Fruit fly (Drosophila melanogaster) whole organism, adult: ENCODE data around the gene CG13760.

Experiments
- CG11617 ChIP-seq: fragments of 200-800 bp; sonication (Bioruptor generic); optimal IDR thresholded peaks from 2 replicates; lab custom pipeline; 2017; ENCODE audit warnings: mild to moderate bottlenecking, missing biosample characterization, missing genetic modification reagents, missing genetic modification characterization
- CG12768 ChIP-seq: fragments of 200-800 bp; sonication (Bioruptor generic); optimal IDR thresholded peaks from 2 replicates; lab custom pipeline; 2017; ENCODE audit warnings: missing biosample characterization, missing genetic modification characterization, mild to moderate bottlenecking, moderate library complexity, missing genetic modification reagents
- CG14711 ChIP-seq: fragments of 200-800 bp; sonication (Bioruptor generic); optimal IDR thresholded peaks from 2 replicates; lab custom pipeline; 2018; ENCODE audit warnings: missing biosample characterization, mild to moderate bottlenecking, missing genetic modification characterization, moderate library complexity
- CG1620 ChIP-seq: fragments of 200-800 bp; sonication (Bioruptor generic); optimal IDR thresholded peaks from 2 replicates; lab custom pipeline; 2016; ENCODE audit warnings: missing biosample characterization, missing genetic modification characterization
- CG33017 ChIP-seq: fragments of 200-800 bp; sonication (Bioruptor generic); optimal IDR thresholded peaks from 2 replicates; lab custom pipeline; 2018; ENCODE audit warnings: missing biosample characterization, mild to moderate bottlenecking, missing genetic modification characterization, moderate library complexity
- CG5204 ChIP-seq: fragments of 200-800 bp; sonication (Bioruptor generic); optimal IDR thresholded peaks from 2 replicates; lab custom pipeline; 2016; ENCODE audit warnings: missing biosample characterization, missing genetic modification characterization
- CG7045 ChIP-seq: fragments of 200-800 bp; sonication (Bioruptor generic); optimal IDR thresholded peaks from 2 replicates; lab custom pipeline; 2017; ENCODE audit warnings: missing biosample characterization, mild to moderate bottlenecking, missing genetic modification characterization
- CG7101 ChIP-seq: fragments of 200-800 bp; sonication (Bioruptor generic); optimal IDR thresholded peaks from 2 replicates; lab custom pipeline; 2018; ENCODE audit warnings: missing biosample characterization, mild to moderate bottlenecking, missing genetic modification characterization, moderate library complexity
- Clk ChIP-seq: fragments of 200-800 bp; sonication (Bioruptor generic); optimal IDR thresholded peaks from 2 replicates; lab custom pipeline; 2017; ENCODE audit warnings: missing biosample characterization, missing genetic modification characterization
- Crg-1 ChIP-seq: fragments of 200-800 bp; sonication (Bioruptor generic); optimal IDR thresholded peaks from 2 replicates; lab custom pipeline; 2016; ENCODE audit warnings: missing biosample characterization, missing genetic modification characterization
- Hr96 ChIP-seq: fragments of 200-800 bp; sonication (Bioruptor generic); optimal IDR thresholded peaks from 2 replicates; lab custom pipeline; 2016; ENCODE audit warnings: missing biosample characterization, missing genetic modification characterization
- Mnt ChIP-seq: fragments of 200-800 bp; sonication (Bioruptor generic); optimal IDR thresholded peaks from 2 replicates; lab custom pipeline; 2016; ENCODE audit warnings: missing biosample characterization, mild to moderate bottlenecking, missing genetic modification characterization
- bab1 ChIP-seq: fragments of 200-800 bp; sonication (Bioruptor generic); optimal IDR thresholded peaks from 3 replicates; lab custom pipeline; 2019; ENCODE audit warnings: missing biosample characterization, mild to moderate bottlenecking, missing genetic modification characterization, moderate library complexity
- cic ChIP-seq: fragments of 200-800 bp; sonication (Bioruptor generic); optimal IDR thresholded peaks from 2 replicates; lab custom pipeline; 2017; ENCODE audit warnings: missing biosample characterization, mild to moderate bottlenecking, missing genetic modification characterization, moderate library complexity
- cnc ChIP-seq, 2 experiments: fragments of >200 bp; optimal IDR thresholded peaks; 2 replicates each; lab custom pipeline; 2017
- kay ChIP-seq: fragments of 200-800 bp; sonication (Bioruptor generic); peaks from one replicate; lab custom pipeline; 2016; ENCODE audit warnings: missing biosample characterization, missing genetic modification characterization, borderline replicate concordance
- ovo ChIP-seq: fragments of 200-800 bp; sonication (Bioruptor generic); optimal IDR thresholded peaks from 2 replicates; lab custom pipeline; 2016; ENCODE audit warnings: missing biosample characterization, missing genetic modification characterization
- pad ChIP-seq: fragments of 200-800 bp; sonication (Bioruptor generic); optimal IDR thresholded peaks from 3 replicates; lab custom pipeline; 2017; ENCODE audit warnings: missing biosample characterization, missing genetic modification characterization, mild to moderate bottlenecking, moderate library complexity, missing genetic modification reagents
- tj ChIP-seq: fragments of 200-800 bp; sonication (Bioruptor generic); optimal IDR thresholded peaks from 3 replicates; lab custom pipeline; 2017; ENCODE audit warnings: missing biosample characterization, mild to moderate bottlenecking, missing genetic modification characterization, moderate library complexity
- toe ChIP-seq: fragments of 200-800 bp; sonication (Bioruptor generic); optimal IDR thresholded peaks from 2 replicates; lab custom pipeline; 2016; ENCODE audit warnings: missing biosample characterization, missing genetic modification characterization

The CG13760 gene

dm6 chrX:2546664-2547487 lies 38.6 kb downstream of the CG13760 start:
- TF ChIP-seq kay (GFP tag; lab: Kevin White, UChicago), result peak; percentile 19
- TF ChIP-seq CG14711 (tag; lab: Kevin White, UChicago), result no peak

DNA sequence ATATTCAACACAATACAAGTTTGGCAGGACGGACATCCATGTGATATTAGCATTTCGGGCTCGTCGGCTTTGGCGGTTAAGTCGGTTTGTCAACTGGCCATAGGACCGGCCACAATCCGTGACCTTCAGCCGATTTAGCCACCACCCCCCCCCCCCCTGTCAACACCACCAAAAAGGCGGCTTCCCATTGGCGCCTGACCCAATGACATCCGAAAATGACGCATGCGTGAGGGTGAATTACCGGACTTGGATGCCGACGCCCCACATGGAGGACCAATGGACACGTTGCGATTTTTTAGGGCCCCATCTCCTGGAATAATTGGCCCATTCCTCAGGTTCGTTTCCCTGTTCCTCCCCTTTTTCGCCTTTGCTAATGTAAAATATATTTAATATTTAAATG lies 39.2 kb downstream of the CG13760 start:
- TF ChIP-seq Hr96 (no peak), Crg-1 (GFP tag; lab: Kevin White, UChicago) (no peak), Mnt (GFP tag; lab: Kevin White, UChicago) (no peak), CG1620 (GFP tag; lab: Kevin White, UChicago) (no peak)

DNA sequence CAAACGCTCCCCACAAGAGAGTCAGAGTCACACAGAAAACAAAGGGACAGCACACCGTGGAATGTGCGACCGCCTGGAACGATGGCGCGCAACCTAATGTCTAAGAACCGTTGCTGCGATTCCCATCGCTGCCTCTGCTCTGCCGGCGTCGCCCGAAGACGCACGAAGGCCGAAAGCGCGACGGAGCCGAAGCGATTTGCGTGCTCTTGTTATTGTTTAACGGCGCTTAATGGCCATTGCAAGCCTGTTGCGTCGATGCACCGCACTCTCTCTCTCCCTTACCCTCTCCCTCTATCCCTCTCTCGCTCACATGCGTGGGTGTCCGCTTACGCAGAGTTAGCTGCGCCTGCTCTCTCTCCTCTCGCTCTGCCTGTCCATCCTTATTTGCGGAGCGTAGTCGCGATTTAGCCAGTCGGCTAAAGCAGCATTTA lies 40.2 kb downstream of the CG13760 start, which contains the start of gene trol:
TSS of gene trol (minus strand) at position 100 of the 431 bp plus-strand sequence.
- TF ChIP-seq Mnt (GFP tag; lab: Kevin White, UChicago) (peak; percentile 31), bab1 (GFP tag; lab: Kevin White, UChicago) (peak; percentile 1), Crg-1 (GFP tag; lab: Kevin White, UChicago) (no peak), cnc (optimal IDR thresholded peaks at IDR 0.05; lab: Kevin White, UChicago) (no peak), CG7045 (GFP tag; lab: Kevin White, UChicago) (no peak), CG11617 (GFP tag; lab: Kevin White, UChicago) (peak; percentile 25), cic (GFP tag; lab: Kevin White, UChicago) (no peak), CG12768 (GFP tag; lab: Kevin White, UChicago) (peak; percentile 34), tj (GFP tag; lab: Kevin White, UChicago) (peak; percentile 51), CG7101 (no peak), CG1620 (GFP tag; lab: Kevin White, UChicago) (no peak), kay (GFP tag; lab: Kevin White, UChicago) (no peak), ovo (GFP tag; lab: Kevin White, UChicago) (peak; percentile 44)

dm6 chrX:2542500-2542899 lies 43.0 kb downstream of the CG13760 start:
- TF ChIP-seq CG7045 (GFP tag; lab: Kevin White, UChicago) (no peak), tj (GFP tag; lab: Kevin White, UChicago) (peak; percentile 61)

dm6 chrX:2539495-2539894 lies 46.0 kb downstream of the CG13760 start:
- TF ChIP-seq toe (GFP tag; lab: Kevin White, UChicago) (no peak), Mnt (GFP tag; lab: Kevin White, UChicago) (no peak), Crg-1 (GFP tag; lab: Kevin White, UChicago) (no peak), cic (GFP tag; lab: Kevin White, UChicago) (no peak), bab1 (GFP tag; lab: Kevin White, UChicago) (no peak), CG5204 (no peak), CG1620 (GFP tag; lab: Kevin White, UChicago) (no peak), CG7045 (GFP tag; lab: Kevin White, UChicago) (no peak), tj (GFP tag; lab: Kevin White, UChicago) (no peak)

DNA sequence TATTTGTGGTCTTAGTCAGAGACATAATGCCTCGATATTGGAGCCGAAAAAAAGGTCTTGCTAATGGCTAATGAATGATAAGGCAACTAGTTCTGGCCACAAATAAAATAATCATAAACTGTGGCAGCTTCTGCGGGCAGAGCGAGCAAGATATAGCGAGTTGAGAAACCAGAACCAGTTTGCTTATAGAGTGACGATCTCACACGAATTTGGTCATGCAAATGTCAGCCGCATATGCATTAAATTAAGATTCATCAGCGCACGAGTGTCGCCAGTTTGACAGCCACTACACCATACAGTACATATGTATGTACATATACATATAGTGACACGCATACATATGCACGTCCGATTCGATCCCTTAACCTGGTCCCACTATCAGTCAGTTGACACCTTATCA lies 47.1 kb downstream of the CG13760 start:
- peak; percentile 13 for TF ChIP-seq tj (GFP tag; lab: Kevin White, UChicago)
- no peak for TF ChIP-seq CG12768 (GFP tag; lab: Kevin White, UChicago)
- no peak for TF ChIP-seq cnc (optimal IDR thresholded peaks at IDR 0.05; lab: Kevin White, UChicago)
- TF ChIP-seq ovo (GFP tag; lab: Kevin White, UChicago), result no peak
- no peak for TF ChIP-seq bab1 (GFP tag; lab: Kevin White, UChicago)
- no peak for TF ChIP-seq Clk (GFP tag; lab: Kevin White, UChicago)
- TF ChIP-seq kay (GFP tag; lab: Kevin White, UChicago), result peak; percentile 28

- TF ChIP-seq kay (GFP tag; lab: Kevin White, UChicago) (no peak), Mnt (GFP tag; lab: Kevin White, UChicago) (no peak), pad (GFP tag; lab: Kevin White, UChicago) (no peak)
These were observed 48.1 kb downstream of the CG13760 start for dm6 chrX:2537398-2537797.

DNA sequence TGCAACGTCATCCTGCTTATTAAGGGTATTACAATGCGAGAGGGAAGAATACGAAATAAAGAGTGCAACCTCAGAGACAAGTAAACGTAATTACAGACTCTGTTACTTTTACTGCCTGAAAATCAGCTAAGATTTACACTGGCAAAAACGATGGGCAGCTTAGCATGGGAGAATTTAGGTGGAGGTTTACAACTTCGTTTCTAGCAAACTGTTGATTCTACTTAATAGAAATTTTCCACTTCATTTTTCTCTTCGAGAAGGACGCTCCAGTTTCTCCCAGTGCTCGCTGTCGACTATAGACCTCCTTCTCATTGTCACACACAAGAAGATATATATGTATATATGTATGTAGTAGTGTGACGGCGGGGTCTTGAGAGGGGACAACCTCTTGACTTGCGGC lies 49.4 kb downstream of the CG13760 start:
- TF ChIP-seq Crg-1 (GFP tag; lab: Kevin White, UChicago) (no peak), toe (GFP tag; lab: Kevin White, UChicago) (no peak), CG33017 (tag; lab: Kevin White, UChicago) (no peak), Mnt (GFP tag; lab: Kevin White, UChicago) (no peak), CG7045 (GFP tag; lab: Kevin White, UChicago) (no peak), Clk (GFP tag; lab: Kevin White, UChicago) (no peak), CG11617 (GFP tag; lab: Kevin White, UChicago) (no peak), bab1 (GFP tag; lab: Kevin White, UChicago) (no peak)
